Fruit fly (Drosophila melanogaster): ENCODE measurements around the gene CG46281.

- TF ChIP-seq rgr (GFP tag; optimal IDR thresholded peaks at IDR 0.05), result no peak
- no peak for TF ChIP-seq dmrt93B (GFP tag; optimal IDR thresholded peaks at IDR 0.05)
- no peak for TF ChIP-seq Vsx2 (GFP tag; optimal IDR thresholded peaks at IDR 0.05; ENCODE audit: partially characterized antibody)
- TF ChIP-seq h (GFP tag; optimal IDR thresholded peaks at IDR 0.05), result no peak
- TF ChIP-seq lola (GFP tag; optimal IDR thresholded peaks at IDR 0.05), result no peak
- TF ChIP-seq tai (GFP tag; optimal IDR thresholded peaks at IDR 0.05), result no peak
- TF ChIP-seq dsf (GFP tag; optimal IDR thresholded peaks at IDR 0.05; ENCODE audit: borderline replicate concordance), result no peak
- TF ChIP-seq Rel (GFP tag; optimal IDR thresholded peaks at IDR 0.05), result no peak
- TF ChIP-seq Rel (tag; optimal IDR thresholded peaks at IDR 0.05), result no peak
- no peak for TF ChIP-seq usp (GFP tag; optimal IDR thresholded peaks at IDR 0.05)
- no peak for TF ChIP-seq psq (GFP tag; optimal IDR thresholded peaks at IDR 0.05)
Observed at dm6 chr3R:13010905-13011620, 19.0 kb downstream of the CG46281 start, which contains the start of gene CG8031.

Data from whole organism, wandering third instar larva.